Fruit fly (Drosophila melanogaster): ENCODE results near the gene CG42816.

DNA sequence AAGACGTTTGTCGTGTGGAACGTTAAGA is 6.1 kb downstream of the CG42816 start, which contains the start of gene CG42815:
- TF ChIP-seq Adf1 (GFP tag; IDR thresholded peaks at IDR 0.05) (no peak), Sin3A (optimal IDR thresholded peaks at IDR 0.05) (no peak), dm (GFP tag; optimal IDR thresholded peaks at IDR 0.05) (no peak), CG13287 (GFP tag; IDR thresholded peaks at IDR 0.05; ENCODE audit: partially characterized antibody) (no peak), CG32772 (GFP tag; IDR thresholded peaks at IDR 0.05) (no peak), Dip3 (GFP tag; optimal IDR thresholded peaks at IDR 0.05) (no peak), CG7357 (GFP tag; IDR thresholded peaks at IDR 0.05) (no peak), Xbp1 (GFP tag; optimal IDR thresholded peaks at IDR 0.05) (no peak), nom (GFP tag; optimal IDR thresholded peaks at IDR 0.05) (no peak), fd64A (GFP tag; optimal IDR thresholded peaks at IDR 0.05) (no peak), D (optimal IDR thresholded peaks at IDR 0.05) (no peak), D (GFP tag; optimal IDR thresholded peaks at IDR 0.05) (no peak)

Data from whole organism, embryonic.